Worm (Caenorhabditis elegans): ENCODE measurements around the gene B0496.2.

Gene B0496.2

ce11 chrIV:7488457-7488783 is 40.8 kb downstream of the B0496.2 start (continued):
- TF ChIP-seq lin-35 (GFP tag; optimal IDR thresholded peaks at IDR 0.05), result no peak
- no peak for TF ChIP-seq snpc-1.3 (tag; optimal IDR thresholded peaks at IDR 0.05; ENCODE audit: insufficient read depth)
- peak; percentile 63 for TF ChIP-seq madf-6 (GFP tag; IDR thresholded peaks at IDR 0.05)
- TF ChIP-seq F33H1.4 (GFP tag; IDR thresholded peaks at IDR 0.05), result no peak
- TF ChIP-seq unc-62 (GFP tag; optimal IDR thresholded peaks at IDR 0.05), result no peak
- TF ChIP-seq let-607 (tag; optimal IDR thresholded peaks at IDR 0.05), result no peak
- no peak for TF ChIP-seq nhr-90 (tag; optimal IDR thresholded peaks at IDR 0.05)
- no peak for TF ChIP-seq ceh-27 (GFP tag; optimal IDR thresholded peaks at IDR 0.05)
- TF ChIP-seq K11D2.4 (GFP tag; IDR thresholded peaks at IDR 0.05), result no peak
- no peak for TF ChIP-seq mel-28 (tag; optimal IDR thresholded peaks at IDR 0.05; ENCODE audit: borderline replicate concordance)
- TF ChIP-seq attf-6 (GFP tag; IDR thresholded peaks at IDR 0.05), result peak; percentile 63
- TF ChIP-seq Y56A3A.18 (GFP tag; IDR thresholded peaks at IDR 0.05), result no peak
- TF ChIP-seq rcor-1 (GFP tag; IDR thresholded peaks at IDR 0.05), result no peak
- no peak for TF ChIP-seq F57A8.1 (GFP tag; optimal IDR thresholded peaks at IDR 0.05)
- TF ChIP-seq nhr-179 (tag; optimal IDR thresholded peaks at IDR 0.05), result no peak
- TF ChIP-seq dpl-1 (GFP tag; optimal IDR thresholded peaks at IDR 0.05), result no peak
- no peak for TF ChIP-seq tbx-9 (tag; optimal IDR thresholded peaks at IDR 0.05; ENCODE audit: borderline replicate concordance)
- TF ChIP-seq nhr-27 (tag; optimal IDR thresholded peaks at IDR 0.05), result no peak
- no peak for TF ChIP-seq zim-3 (tag; optimal IDR thresholded peaks at IDR 0.05)
- TF ChIP-seq T07F8.4 (tag; optimal IDR thresholded peaks at IDR 0.05), result no peak
- TF ChIP-seq B0336.3 (GFP tag; IDR thresholded peaks at IDR 0.05), result peak; percentile 84
- peak; percentile 85 for TF ChIP-seq Y53G8AR.9 (GFP tag; conservative IDR thresholded peaks at IDR 0.05)
- TF ChIP-seq snpc-4 (GFP tag; optimal IDR thresholded peaks at IDR 0.05), result no peak
- peak in 1 of 4 experiments; percentile 75 for TF ChIP-seq snpc-4 (tag; optimal IDR thresholded peaks at IDR 0.05)
- no peak for TF ChIP-seq sea-2 (GFP tag; IDR thresholded peaks at IDR 0.05)
- TF ChIP-seq zfh-2 (GFP tag; conservative IDR thresholded peaks at IDR 0.05), result no peak
- TF ChIP-seq attf-3 (GFP tag; conservative IDR thresholded peaks at IDR 0.05), result no peak
- peak; percentile 51 for TF ChIP-seq tlf-1 (GFP tag; optimal IDR thresholded peaks at IDR 0.05)
- peak; percentile 51 for TF ChIP-seq C17E4.6 (GFP tag; IDR thresholded peaks at IDR 0.05)
- no peak for TF ChIP-seq Y95B8A.8 (GFP tag; IDR thresholded peaks at IDR 0.05)
- 0 out of 2 replicates have a peak, but pooled peaks have one; percentile 50 for TF ChIP-seq hsf-1 (GFP tag; IDR thresholded peaks at IDR 0.05)
- no peak for TF ChIP-seq rpc-1 (optimal IDR thresholded peaks at IDR 0.05)
- TF ChIP-seq rpc-1 (tag; optimal IDR thresholded peaks at IDR 0.05), result no peak
- no peak for TF ChIP-seq ets-4 (GFP tag; optimal IDR thresholded peaks at IDR 0.05)
- TF ChIP-seq ztf-28 (GFP tag; IDR thresholded peaks at IDR 0.05), result no peak
- no peak for TF ChIP-seq lir-1 (GFP tag; conservative IDR thresholded peaks at IDR 0.05)
- no peak; the same call in 1 of the 2 replicates for TF ChIP-seq madf-8 (GFP tag; conservative IDR thresholded peaks at IDR 0.05)
- TF ChIP-seq F37B4.10 (GFP tag; IDR thresholded peaks at IDR 0.05), result 0 out of 2 replicates have a peak, but pooled peaks have one; percentile 2
- no peak for TF ChIP-seq efl-1 (GFP tag; optimal IDR thresholded peaks at IDR 0.05)
- TF ChIP-seq egl-44 (GFP tag; IDR thresholded peaks at IDR 0.05), result no peak; the same call in 1 of the 2 replicates
- no peak for TF ChIP-seq F10E7.11 (tag; optimal IDR thresholded peaks at IDR 0.05)
- TF ChIP-seq ama-1 (optimal IDR thresholded peaks at IDR 0.05), result no peak
- no peak for TF ChIP-seq ama-1 (GFP tag; optimal IDR thresholded peaks at IDR 0.05)
- TF ChIP-seq mes-4 (tag; optimal IDR thresholded peaks at IDR 0.05), result no peak
- TF ChIP-seq him-1 (tag; optimal IDR thresholded peaks at IDR 0.05), result no peak
- TF ChIP-seq bed-2 (GFP tag; IDR thresholded peaks at IDR 0.05), result no peak
- peak; percentile 75; the same call in 1 of the 2 replicates for TF ChIP-seq cebp-2 (GFP tag; IDR thresholded peaks at IDR 0.05)
- no peak for TF ChIP-seq aptf-2 (GFP tag; conservative IDR thresholded peaks at IDR 0.05)
- TF ChIP-seq hmg-20 (GFP tag; IDR thresholded peaks at IDR 0.05), result no peak
- no peak for TF ChIP-seq hlh-12 (tag; optimal IDR thresholded peaks at IDR 0.05)
- no peak for TF ChIP-seq dpff-1 (tag; optimal IDR thresholded peaks at IDR 0.05)

All from whole organism, young adult.